Fruit fly (Drosophila melanogaster): Measurements from ENCODE around the gene CG8852.

The CG8852 gene

dm6 chr2L:3532973-3533525 is 8.1 kb downstream of the CG8852 start (continued):
- peak; percentile 56 for TF ChIP-seq unpg (GFP tag; optimal IDR thresholded peaks at IDR 0.05)
- no peak for TF ChIP-seq CG14965 (GFP tag; optimal IDR thresholded peaks at IDR 0.05; ENCODE audit: borderline replicate concordance)
- peak; percentile 11 for TF ChIP-seq dm (GFP tag; optimal IDR thresholded peaks at IDR 0.05)
- TF ChIP-seq CG2712 (tag; optimal IDR thresholded peaks at IDR 0.05): peak; percentile 69
- no peak for TF ChIP-seq CG43689 (GFP tag; IDR thresholded peaks at IDR 0.05)
- TF ChIP-seq CG7357 (GFP tag; IDR thresholded peaks at IDR 0.05): peak; percentile 41; the same call in 1 of the 3 replicates
- TF ChIP-seq CG9817 (tag; optimal IDR thresholded peaks at IDR 0.05): no peak
- peak; percentile 36 for TF ChIP-seq CG10267 (tag; optimal IDR thresholded peaks at IDR 0.05)
- no peak for TF ChIP-seq gsb (GFP tag; IDR thresholded peaks at IDR 0.05)
- TF ChIP-seq Sox100B (GFP tag; optimal IDR thresholded peaks at IDR 0.05): no peak
- no peak for TF ChIP-seq CG7987 (GFP tag; optimal IDR thresholded peaks at IDR 0.05)
- no peak for TF ChIP-seq gro (GFP tag; optimal IDR thresholded peaks at IDR 0.05)
- TF ChIP-seq Hand (GFP tag; optimal IDR thresholded peaks at IDR 0.05): no peak
- TF ChIP-seq ham (GFP tag; IDR thresholded peaks at IDR 0.05): no peak
- TF ChIP-seq CG10366 (GFP tag; IDR thresholded peaks at IDR 0.05): no peak; the same call in 1 of the 2 replicates
- TF ChIP-seq fu2 (GFP tag; optimal IDR thresholded peaks at IDR 0.05): no peak
- no peak for TF ChIP-seq slou (GFP tag; optimal IDR thresholded peaks at IDR 0.05)
- no peak for TF ChIP-seq psq (GFP tag; optimal IDR thresholded peaks at IDR 0.05)
- TF ChIP-seq CG14860 (GFP tag; IDR thresholded peaks at IDR 0.05; ENCODE audit: partially characterized antibody): no peak
- peak; percentile 5 for TF ChIP-seq jing (GFP tag; optimal IDR thresholded peaks at IDR 0.05)
- no peak for TF ChIP-seq dati (GFP tag; IDR thresholded peaks at IDR 0.05)
- TF ChIP-seq sim (GFP tag; IDR thresholded peaks at IDR 0.05): no peak
- TF ChIP-seq CG10321 (GFP tag; IDR thresholded peaks at IDR 0.05): no peak; the same call in 1 of the 2 replicates
- peak; percentile 31 for TF ChIP-seq CG9876 (GFP tag; optimal IDR thresholded peaks at IDR 0.05)
- TF ChIP-seq CG8089 (GFP tag; optimal IDR thresholded peaks at IDR 0.05): peak; percentile 32
- TF ChIP-seq wdn (GFP tag; IDR thresholded peaks at IDR 0.05): no peak
- TF ChIP-seq H2.0 (GFP tag; IDR thresholded peaks at IDR 0.05): no peak
- TF ChIP-seq CG7372 (GFP tag; IDR thresholded peaks at IDR 0.05): no peak
- TF ChIP-seq ranshi (GFP tag; IDR thresholded peaks at IDR 0.05): peak; percentile 33; the same call in 1 of the 2 replicates
- no peak for TF ChIP-seq CG17359 (tag; optimal IDR thresholded peaks at IDR 0.05)
- TF ChIP-seq dmrt99B (tag; optimal IDR thresholded peaks at IDR 0.05): peak; percentile 15
- TF ChIP-seq h (optimal IDR thresholded peaks at IDR 0.05): no peak
- no peak for TF ChIP-seq CG3407 (GFP tag; optimal IDR thresholded peaks at IDR 0.05)
- TF ChIP-seq Fer3 (tag; optimal IDR thresholded peaks at IDR 0.05): no peak
- peak; percentile 96 for TF ChIP-seq Ets65A (GFP tag)
- TF ChIP-seq dmrt11E (tag; optimal IDR thresholded peaks at IDR 0.05): peak; percentile 82
- no peak for TF ChIP-seq nerfin-2 (GFP tag; IDR thresholded peaks at IDR 0.05; ENCODE audit: partially characterized antibody)
- no peak for TF ChIP-seq CG14441 (GFP tag; IDR thresholded peaks at IDR 0.05)
- peak; percentile 25 for TF ChIP-seq CG16863 (GFP tag; optimal IDR thresholded peaks at IDR 0.05)
- TF ChIP-seq CG7556 (GFP tag; optimal IDR thresholded peaks at IDR 0.05): peak; percentile 22
- TF ChIP-seq CG9437 (GFP tag; optimal IDR thresholded peaks at IDR 0.05): peak; percentile 8
- TF ChIP-seq Elba2 (GFP tag; optimal IDR thresholded peaks at IDR 0.05): peak; percentile 76
- TF ChIP-seq BEAF-32 (GFP tag; optimal IDR thresholded peaks at IDR 0.05): no peak
- TF ChIP-seq CG34376 (GFP tag; optimal IDR thresholded peaks at IDR 0.05): no peak
- TF ChIP-seq abd-A (tag; optimal IDR thresholded peaks at IDR 0.05): no peak
- peak; percentile 90 for TF ChIP-seq Med (GFP tag)
- TF ChIP-seq gcm2 (GFP tag; optimal IDR thresholded peaks at IDR 0.05): no peak
- no peak for TF ChIP-seq CG12071 (GFP tag; optimal IDR thresholded peaks at IDR 0.05)
- TF ChIP-seq CG3163 (GFP tag; optimal IDR thresholded peaks at IDR 0.05): peak; percentile 7
- no peak for TF ChIP-seq B-H2 (GFP tag; optimal IDR thresholded peaks at IDR 0.05)
- TF ChIP-seq hth (optimal IDR thresholded peaks at IDR 0.05): no peak
- no peak for TF ChIP-seq Atf6 (GFP tag; IDR thresholded peaks at IDR 0.05)

Measured in whole organism, embryonic.